Fruit fly (Drosophila melanogaster) whole organism, embryonic: Measurements from ENCODE around the gene CG9130.

Experiments used
- Aef1 ChIP-seq: fragments of 200-800 bp; sonication (Bioruptor generic); IDR thresholded peaks from 3 replicates; pipeline ENCODE4 v1.3.6; 2022; ENCODE audit warnings: missing biosample characterization, missing genetic modification characterization
- Antp ChIP-seq: fragments of 200-800 bp; sonication (Bioruptor generic); optimal IDR thresholded peaks from 3 replicates; lab custom pipeline; 2016; ENCODE audit warnings: missing biosample characterization, missing genetic modification characterization
- Bgb ChIP-seq: fragments of 200-800 bp; sonication (Bioruptor generic); IDR thresholded peaks from 2 replicates; pipeline ENCODE4 v1.3.6; 2022; ENCODE audit warnings: missing biosample characterization, missing genetic modification characterization; ENCODE audit not compliant: partially characterized antibody
- CG10321 ChIP-seq: fragments of 200-800 bp; sonication (Bioruptor generic); IDR thresholded peaks from 2 replicates; pipeline ENCODE4 v1.3.6; 2022; ENCODE audit warnings: missing biosample characterization, missing genetic modification characterization
- CG10543 ChIP-seq: fragments of 200-800 bp; sonication (Bioruptor generic); optimal IDR thresholded peaks from 3 replicates; lab custom pipeline; 2017; ENCODE audit warnings: missing biosample characterization, mild to moderate bottlenecking, missing genetic modification characterization, moderate library complexity
- CG10979 ChIP-seq: fragments of 200-800 bp; sonication (Bioruptor generic); optimal IDR thresholded peaks from 2 replicates; lab custom pipeline; 2018; ENCODE audit warnings: missing biosample characterization, mild to moderate bottlenecking, missing genetic modification characterization, moderate library complexity
- CG11696 ChIP-seq: fragments of 200-800 bp; sonication (Bioruptor generic); IDR thresholded peaks from 2 replicates; pipeline ENCODE4 v1.3.6; 2022; ENCODE audit warnings: missing biosample characterization, missing genetic modification characterization
- CG12155 ChIP-seq: fragments of 200-800 bp; sonication (Bioruptor generic); optimal IDR thresholded peaks from 3 replicates; lab custom pipeline; 2016; ENCODE audit warnings: missing biosample characterization, missing genetic modification characterization
- CG12219 ChIP-seq: fragments of 200-800 bp; sonication (Bioruptor generic); optimal IDR thresholded peaks from 3 replicates; lab custom pipeline; 2018; ENCODE audit warnings: missing biosample characterization, mild to moderate bottlenecking, missing genetic modification characterization
- CG13424 ChIP-seq: fragments of 200-800 bp; sonication (Bioruptor generic); optimal IDR thresholded peaks from 2 replicates; lab custom pipeline; 2019; ENCODE audit warnings: missing biosample characterization, mild to moderate bottlenecking, missing genetic modification characterization, moderate library complexity
- CG13624 ChIP-seq: fragments of 200-800 bp; sonication (Bioruptor generic); optimal IDR thresholded peaks from 2 replicates; lab custom pipeline; 2016; ENCODE audit warnings: missing biosample characterization, missing genetic modification characterization
- CG17802 ChIP-seq: fragments of 200-800 bp; sonication (Bioruptor generic); optimal IDR thresholded peaks from 2 replicates; lab custom pipeline; 2018; ENCODE audit warnings: missing biosample characterization, mild to moderate bottlenecking, missing genetic modification characterization, moderate library complexity
- CG3065 ChIP-seq: fragments of 200-800 bp; sonication (Bioruptor generic); optimal IDR thresholded peaks from 2 replicates; lab custom pipeline; 2016; ENCODE audit warnings: missing biosample characterization, missing genetic modification characterization
- CG34422 ChIP-seq: fragments of 200-800 bp; sonication (Bioruptor generic); IDR thresholded peaks from 3 replicates; pipeline ENCODE4 v1.3.6; 2022; ENCODE audit warnings: missing biosample characterization, missing genetic modification characterization
- CG3726 ChIP-seq: fragments of 200-800 bp; sonication (Bioruptor generic); IDR thresholded peaks from 3 replicates; pipeline ENCODE4, ENCODE4 v1.3.6; 2022; ENCODE audit warnings: missing biosample characterization, missing genetic modification characterization
- CG4360 ChIP-seq: fragments of 200-800 bp; sonication (Bioruptor generic); IDR thresholded peaks from 2 replicates; pipeline ENCODE4 v1.3.6; 2022; ENCODE audit warnings: missing biosample characterization, missing genetic modification characterization
- CG4617 ChIP-seq: fragments of 200-800 bp; sonication (Bioruptor generic); optimal IDR thresholded peaks from 3 replicates; lab custom pipeline; 2016; ENCODE audit warnings: missing biosample characterization, missing genetic modification characterization, borderline replicate concordance
- CG9609 ChIP-seq: fragments of 200-800 bp; sonication (Bioruptor generic); optimal IDR thresholded peaks from 3 replicates; lab custom pipeline; 2016; ENCODE audit warnings: missing biosample characterization, missing genetic modification characterization
- Deaf1 ChIP-seq: fragments of 200-800 bp; optimal IDR thresholded peaks from 3 replicates; lab custom pipeline; 2019; ENCODE audit warnings: missing biosample characterization, mild to moderate bottlenecking, missing genetic modification characterization, moderate library complexity
- Dek ChIP-seq: fragments of 200-800 bp; sonication (Bioruptor generic); optimal IDR thresholded peaks from 3 replicates; lab custom pipeline; 2019; ENCODE audit warnings: missing biosample characterization, mild to moderate bottlenecking, missing genetic modification characterization, moderate library complexity
- Dref ChIP-seq: fragments of 200-800 bp; sonication (Bioruptor generic); IDR thresholded peaks from 2 replicates; pipeline ENCODE4 v1.3.6; 2022; ENCODE audit warnings: missing biosample characterization, missing genetic modification characterization
- Ets65A ChIP-seq: fragments of 200-800 bp; sonication (Bioruptor generic); peaks from one replicate; lab custom pipeline; 2016; ENCODE audit warnings: missing biosample characterization, missing genetic modification characterization
- Ets97D ChIP-seq: fragments of 200-800 bp; sonication (Bioruptor generic); optimal IDR thresholded peaks from 3 replicates; lab custom pipeline; 2016; ENCODE audit warnings: missing biosample characterization, missing genetic modification characterization
- Hr39 ChIP-seq: fragments of >200 bp; optimal IDR thresholded peaks from 2 replicates; lab custom pipeline; 2017
- Opbp ChIP-seq: fragments of 200-800 bp; sonication (Bioruptor generic); IDR thresholded peaks from 3 replicates; pipeline ENCODE4 v1.3.6; 2022; ENCODE audit warnings: missing biosample characterization, missing genetic modification characterization; ENCODE audit not compliant: partially characterized antibody
- Rx ChIP-seq: fragments of 200-800 bp; sonication (Bioruptor generic); IDR thresholded peaks from 2 replicates; pipeline ENCODE4 v1.3.6; 2022; ENCODE audit warnings: missing biosample characterization, missing genetic modification characterization
- Xrp1 ChIP-seq: fragments of 200-800 bp; sonication (Bioruptor generic); IDR thresholded peaks from 2 replicates; pipeline ENCODE4 v1.3.6; 2022; ENCODE audit warnings: missing biosample characterization, missing genetic modification characterization
- ab ChIP-seq: fragments of 200-800 bp; sonication (Bioruptor generic); optimal IDR thresholded peaks from 2 replicates; lab custom pipeline; 2016; ENCODE audit warnings: missing biosample characterization, missing genetic modification characterization
- br ChIP-seq: fragments of >200 bp; optimal IDR thresholded peaks from 2 replicates; lab custom pipeline; 2017
- bsh ChIP-seq, 2 experiments: fragments of 200-800 bp; sonication (Bioruptor generic); optimal IDR thresholded peaks; 2 replicates each; lab custom pipeline; 2017 to 2018; ENCODE audit warnings: mild to moderate bottlenecking in 2 of 2, missing biosample characterization in 2 of 2, missing genetic modification characterization in 2 of 2, moderate library complexity in 1 of 2
- cad ChIP-seq: fragments of >200 bp; optimal IDR thresholded peaks from 2 replicates; lab custom pipeline; 2017; ENCODE audit warnings: missing biosample characterization, missing genetic modification characterization
- chm ChIP-seq: fragments of 200-800 bp; sonication (Bioruptor generic); IDR thresholded peaks from 2 replicates; pipeline ENCODE4 v1.3.6; 2022; ENCODE audit warnings: missing biosample characterization, missing genetic modification characterization
- crp ChIP-seq, 2 experiments: fragments of 200-800 bp; sonication (Bioruptor generic); optimal IDR thresholded peaks; 2 replicates in 1 of 2; 3 replicates in 1 of 2; lab custom pipeline; 2017; ENCODE audit warnings: missing biosample characterization in 2 of 2, missing genetic modification characterization in 2 of 2, mild to moderate bottlenecking in 1 of 2, moderate library complexity in 1 of 2
- en ChIP-seq: fragments of 200-800 bp; sonication (Bioruptor generic); optimal IDR thresholded peaks from 2 replicates; lab custom pipeline; 2016; ENCODE audit warnings: missing biosample characterization, missing genetic modification characterization
- eyg ChIP-seq: fragments of 200-800 bp; sonication (Bioruptor generic); optimal IDR thresholded peaks from 3 replicates; lab custom pipeline; 2016; ENCODE audit warnings: missing biosample characterization, missing genetic modification characterization
- gfzf ChIP-seq: fragments of 200-800 bp; sonication (Bioruptor generic); optimal IDR thresholded peaks from 2 replicates; lab custom pipeline; 2016; ENCODE audit warnings: missing biosample characterization, mild to moderate bottlenecking, missing genetic modification characterization, moderate library complexity
- insv ChIP-seq, 2 experiments: fragments of 200-800 bp; sonication (Bioruptor generic); optimal IDR thresholded peaks; 3 replicates each; lab custom pipeline; 2016 to 2018; ENCODE audit warnings: missing biosample characterization in 2 of 2, missing genetic modification characterization in 2 of 2
- lab ChIP-seq: fragments of 200-800 bp; sonication (Bioruptor generic); optimal IDR thresholded peaks from 3 replicates; lab custom pipeline; 2017; ENCODE audit warnings: missing biosample characterization, missing genetic modification characterization, mild to moderate bottlenecking, moderate library complexity, missing genetic modification reagents
- lbe ChIP-seq: fragments of 200-800 bp; sonication (Bioruptor generic); optimal IDR thresholded peaks from 2 replicates; lab custom pipeline; 2016; ENCODE audit warnings: missing biosample characterization, mild to moderate bottlenecking, missing genetic modification characterization
- lmd ChIP-seq: fragments of 200-800 bp; sonication (Bioruptor generic); IDR thresholded peaks from 2 replicates; pipeline ENCODE4 v1.3.6; 2022; ENCODE audit warnings: missing biosample characterization, missing genetic modification characterization
- lola ChIP-seq, 3 experiments: fragments of >200 bp in 2 of 3; fragments of 200-800 bp in 1 of 3; sonication (Bioruptor generic) in 1 of 3; optimal IDR thresholded peaks; 2 replicates each; lab custom pipeline; 2017 to 2019; ENCODE audit warnings: missing biosample characterization in 3 of 3, missing genetic modification characterization in 3 of 3, mild to moderate bottlenecking in 1 of 3, moderate library complexity in 1 of 3
- luna ChIP-seq: fragments of 200-800 bp; sonication (Bioruptor generic); optimal IDR thresholded peaks from 2 replicates; lab custom pipeline; 2016; ENCODE audit warnings: missing biosample characterization, missing genetic modification characterization
- maf-S ChIP-seq: fragments of 200-800 bp; sonication (Bioruptor generic); optimal IDR thresholded peaks from 2 replicates; lab custom pipeline; 2016; ENCODE audit warnings: missing biosample characterization, missing genetic modification characterization
- slbo ChIP-seq: fragments of 200-800 bp; sonication (Bioruptor generic); IDR thresholded peaks from 2 replicates; pipeline ENCODE4 v1.3.6; 2022; ENCODE audit warnings: missing biosample characterization, missing genetic modification characterization
- sob ChIP-seq: fragments of 200-800 bp; sonication (Bioruptor generic); IDR thresholded peaks from 2 replicates; pipeline ENCODE4 v1.3.6; 2022; ENCODE audit warnings: missing biosample characterization, missing genetic modification characterization
- stc ChIP-seq: fragments of 200-800 bp; sonication (Bioruptor generic); IDR thresholded peaks from 2 replicates; pipeline ENCODE4 v1.3.6; 2022; ENCODE audit warnings: missing biosample characterization, missing genetic modification characterization
- tll ChIP-seq, 2 experiments: fragments of 200-800 bp in 1 of 2; fragments of >200 bp in 1 of 2; sonication (Bioruptor generic) in 1 of 2; optimal IDR thresholded peaks; 2 replicates each; lab custom pipeline; 2017 to 2019; ENCODE audit warnings: missing biosample characterization in 2 of 2, missing genetic modification characterization in 2 of 2, mild to moderate bottlenecking in 1 of 2, moderate library complexity in 1 of 2
- ttk ChIP-seq: fragments of 200-800 bp; sonication (Bioruptor generic); IDR thresholded peaks from 2 replicates; pipeline ENCODE4 v2.1.2; 2022; ENCODE audit warnings: missing biosample characterization, missing genetic modification characterization
- usp ChIP-seq: fragments of >200 bp; optimal IDR thresholded peaks from 2 replicates; lab custom pipeline; 2017; ENCODE audit warnings: missing biosample characterization, missing genetic modification characterization
- zen ChIP-seq: fragments of 200-800 bp; sonication (Bioruptor generic); optimal IDR thresholded peaks from 3 replicates; lab custom pipeline; 2018; ENCODE audit warnings: missing biosample characterization, mild to moderate bottlenecking, missing genetic modification characterization, moderate library complexity
- zfh1 ChIP-seq: fragments of 200-800 bp; sonication (Bioruptor generic); IDR thresholded peaks from 3 replicates; pipeline ENCODE4 v1.3.6; 2022; ENCODE audit warnings: missing biosample characterization, missing genetic modification characterization

CG9130 gene

DNA sequence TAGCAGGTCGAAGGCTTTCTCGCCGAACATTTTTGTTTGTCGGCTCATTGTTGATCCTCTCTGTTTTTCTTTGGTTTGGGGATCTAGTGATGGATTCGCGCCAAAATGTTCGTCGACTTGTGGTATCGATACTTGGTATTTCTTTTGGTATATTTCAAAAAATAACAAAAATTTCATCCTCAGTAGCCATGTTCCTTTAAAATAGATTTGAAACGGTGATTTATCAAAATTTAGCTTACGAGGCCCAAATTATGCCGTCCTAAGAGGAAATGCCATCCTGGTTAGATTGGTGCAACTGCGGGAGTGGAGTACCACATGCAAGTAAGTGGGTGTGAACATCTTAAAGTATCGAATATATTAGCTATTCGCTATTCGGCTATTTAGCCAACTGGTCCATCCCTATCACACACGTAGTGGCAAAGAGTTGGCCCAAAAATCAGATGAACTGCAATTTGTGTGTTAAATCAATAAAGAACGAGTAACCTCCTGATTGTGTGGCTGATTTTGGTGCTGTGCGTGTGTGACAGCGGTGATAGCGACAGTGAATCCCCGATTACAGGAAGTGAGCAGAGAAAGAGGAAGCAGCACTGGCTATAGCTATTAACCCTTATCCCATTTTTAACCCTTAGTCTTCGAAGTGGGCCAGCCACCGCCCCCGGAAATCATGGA is 4.1 kb upstream of the CG9130 start, which contains the start of the genes Psf1 and Sac1 (continued):
- TF ChIP-seq Xrp1 (GFP tag; lab: Robert Waterston, UW) (peak; percentile 45; the same call in 1 of the 2 replicates), CG10321 (GFP tag; lab: Robert Waterston, UW) (no peak), crp (GFP tag; optimal IDR thresholded peaks at IDR 0.05; lab: Kevin White, UChicago) (peak in 1 of 2 experiments; percentile 12), insv (GFP tag; optimal IDR thresholded peaks at IDR 0.05; lab: Kevin White, UChicago) (peak in 1 of 2 experiments; percentile 27), Ets97D (GFP tag; lab: Kevin White, UChicago) (peak; percentile 74), Ets65A (GFP tag; lab: Kevin White, UChicago) (peak; percentile 96), Antp (GFP tag; lab: Kevin White, UChicago) (peak; percentile 72), bsh (GFP tag; optimal IDR thresholded peaks at IDR 0.05; lab: Kevin White, UChicago) (peak in 1 of 2 experiments; percentile 22), CG9609 (peak; percentile 36), cad (GFP tag; lab: Kevin White, UChicago) (no peak), Opbp (GFP tag; lab: Robert Waterston, UW) (peak; percentile 73), ttk (GFP tag; lab: Robert Waterston, UW) (peak; percentile 24; the same call in 1 of the 2 replicates), slbo (peak; percentile 64), lola (GFP tag; optimal IDR thresholded peaks at IDR 0.05; lab: Kevin White, UChicago) (peak in 1 of 3 experiments; percentile 53), CG11696 (GFP tag; lab: Robert Waterston, UW) (no peak), CG10543 (no peak), lab (GFP tag; lab: Kevin White, UChicago) (peak; percentile 49), chm (GFP tag; lab: Robert Waterston, UW) (no peak), Bgb (GFP tag; lab: Robert Waterston, UW) (peak; percentile 78), CG3065 (GFP tag; lab: Kevin White, UChicago) (peak; percentile 41), Dref (GFP tag; lab: Robert Waterston, UW) (peak; percentile 57), zen (tag; lab: Kevin White, UChicago) (peak; percentile 22), stc (no peak), CG12219 (GFP tag; lab: Kevin White, UChicago) (no peak), CG13624 (GFP tag; lab: Kevin White, UChicago) (peak; percentile 73), tll (GFP tag; optimal IDR thresholded peaks at IDR 0.05; lab: Kevin White, UChicago) (peak in 1 of 2 experiments; percentile 61), CG12155 (GFP tag; lab: Kevin White, UChicago) (peak; percentile 70), zfh1 (GFP tag; lab: Robert Waterston, UW) (peak; percentile 36; the same call in 1 of the 3 replicates), Hr39 (lab: Kevin White, UChicago) (no peak), Deaf1 (tag; lab: Kevin White, UChicago) (no peak), CG4360 (GFP tag; lab: Robert Waterston, UW) (no peak), CG34422 (peak; percentile 58; the same call in 1 of the 3 replicates), CG13424 (tag; lab: Kevin White, UChicago) (peak; percentile 57), maf-S (GFP tag; lab: Kevin White, UChicago) (peak; percentile 26), Dek (tag; lab: Kevin White, UChicago) (peak; percentile 10), CG17802 (tag; lab: Kevin White, UChicago) (peak; percentile 74), CG10979 (tag; lab: Kevin White, UChicago) (peak; percentile 40), Aef1 (GFP tag; lab: Robert Waterston, UW) (0 out of 3 replicates have a peak, but pooled peaks have one; percentile 25)

DNA sequence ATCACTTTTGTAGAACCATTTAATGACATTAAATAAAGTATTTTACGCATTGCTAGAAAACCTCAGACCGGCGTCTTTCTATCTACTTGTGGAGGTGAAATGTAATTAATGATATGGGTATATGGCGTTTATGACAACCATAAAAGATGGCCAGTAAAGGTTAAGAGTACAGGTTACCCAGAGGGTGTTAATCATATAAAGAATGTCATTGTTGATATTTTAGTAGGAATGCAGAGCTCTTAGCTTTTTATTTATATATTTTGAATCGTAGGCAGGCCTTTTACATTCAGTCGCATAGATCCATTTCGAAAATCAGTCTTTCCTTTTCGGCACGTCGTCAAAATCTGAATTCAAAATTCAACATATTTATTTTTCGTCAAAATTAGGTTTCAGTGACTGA is 1.4 kb upstream of the CG9130 start, which contains the start of gene Bfc:
Gene Bfc (plus strand): TSS at position 301 of the 400 bp plus-strand sequence.
- TF ChIP-seq Rx (GFP tag; lab: Robert Waterston, UW) (no peak), lbe (GFP tag; lab: Kevin White, UChicago) (no peak), eyg (GFP tag; lab: Kevin White, UChicago) (no peak), br (lab: Kevin White, UChicago) (no peak), CG4617 (GFP tag; lab: Kevin White, UChicago) (no peak), CG13624 (GFP tag; lab: Kevin White, UChicago) (no peak), en (GFP tag; lab: Kevin White, UChicago) (no peak), sob (GFP tag; lab: Robert Waterston, UW) (no peak), lmd (GFP tag; lab: Robert Waterston, UW) (no peak), gfzf (GFP tag; lab: Kevin White, UChicago) (no peak), ab (GFP tag; lab: Kevin White, UChicago) (no peak), luna (GFP tag; lab: Kevin White, UChicago) (no peak), CG3726 (GFP tag; lab: Robert Waterston, UW) (no peak), usp (GFP tag; lab: Kevin White, UChicago) (no peak), CG10543 (no peak)
